Worm (Caenorhabditis elegans) whole organism, early embryonic: ENCODE measurements around the gene catp-3.

ENCODE experiments used
- B0310.2 ChIP-seq: sonication (generic microtip); optimal IDR thresholded peaks from 2 replicates; lab custom pipeline; 2016; ENCODE audit warnings: mild to moderate bottlenecking, missing genetic modification characterization, missing compliant biosample characterization
- F13C5.2 ChIP-seq: sonication (generic microtip); optimal IDR thresholded peaks from 2 replicates; lab custom pipeline; 2017; ENCODE audit warnings: mild to moderate bottlenecking, missing genetic modification characterization, inconsistent platforms, missing compliant biosample characterization
- ama-1 ChIP-seq: fragments of 150-350 bp; optimal IDR thresholded peaks from 2 replicates; lab custom pipeline; 2014
- ceh-13 ChIP-seq: fragments of 200-800 bp; sonication (Bioruptor generic); optimal IDR thresholded peaks from 2 replicates; lab custom pipeline; 2018; ENCODE audit warnings: mild to moderate bottlenecking, missing genetic modification characterization, missing compliant biosample characterization
- ceh-36 ChIP-seq: sonication (generic microtip); optimal IDR thresholded peaks from 2 replicates; lab custom pipeline; 2016; ENCODE audit warnings: missing genetic modification characterization, inconsistent platforms, missing compliant biosample characterization
- flt-1 ChIP-seq: fragments of 200-800 bp; sonication (Bioruptor generic); IDR thresholded peaks from 2 replicates; pipeline ENCODE4 v1.3.6; 2022; ENCODE audit warnings: missing genetic modification characterization, missing compliant biosample characterization
- hmbx-1 ChIP-seq: sonication (generic microtip); optimal IDR thresholded peaks from 2 replicates; lab custom pipeline; 2016; ENCODE audit warnings: mild to moderate bottlenecking, missing genetic modification characterization, missing compliant biosample characterization
- hnd-1 ChIP-seq: sonication (generic microtip); optimal IDR thresholded peaks from 2 replicates; lab custom pipeline; 2016; ENCODE audit warnings: missing genetic modification characterization, missing compliant biosample characterization
- sea-1 ChIP-seq: fragments of 200-800 bp; sonication (Bioruptor generic); conservative IDR thresholded peaks from 2 replicates; pipeline ENCODE4 v1.3.6; 2022; ENCODE audit warnings: missing genetic modification characterization, missing compliant biosample characterization
- tbx-11 ChIP-seq: fragments of 200-800 bp; sonication (Bioruptor generic); IDR thresholded peaks from 2 replicates; pipeline ENCODE4 v1.3.6; 2022; ENCODE audit warnings: missing genetic modification characterization, missing compliant biosample characterization

DNA sequence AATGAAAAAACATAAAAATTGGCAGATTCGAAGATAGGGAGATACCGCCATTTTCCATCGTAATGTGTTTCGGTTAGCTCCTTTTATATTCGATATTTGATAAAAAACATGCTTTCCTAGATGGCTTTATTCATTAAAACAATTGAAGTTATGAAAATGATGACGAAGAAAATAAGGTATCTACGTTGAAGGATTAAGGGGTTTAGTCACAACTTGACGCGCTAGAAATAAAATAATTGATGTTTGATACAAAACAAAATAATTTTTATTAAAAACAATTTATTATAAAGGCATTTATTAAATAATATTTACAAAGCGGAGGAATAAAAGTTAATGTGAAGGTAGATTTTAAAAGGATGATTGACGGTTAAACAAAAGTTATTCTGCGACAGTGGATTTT lies 14.8 kb downstream of the catp-3 start, which contains the start of gene str-130:
- TF ChIP-seq ama-1 (lab: Kevin White, UChicago) (no peak), hnd-1 (no peak), flt-1 (no peak), tbx-11 (GFP tag; lab: Robert Waterston, UW) (no peak), hmbx-1 (tag; lab: Kevin White, UChicago) (no peak), ceh-13 (GFP tag; lab: Kevin White, UChicago) (no peak), F13C5.2 (no peak), sea-1 (GFP tag; lab: Robert Waterston, UW) (no peak), B0310.2 (tag; lab: Kevin White, UChicago) (no peak), ceh-36 (tag; lab: Kevin White, UChicago) (no peak)
